Worm (Caenorhabditis elegans): ENCODE measurements around the gene K08B4.7.

ce11 chrIV:6117741-6118265 is 25.6 kb upstream of the K08B4.7 start, which contains the start of gene zen-4:
- TF ChIP-seq ref-1 (GFP tag; conservative IDR thresholded peaks at IDR 0.05) (no peak), ztf-23 (GFP tag; IDR thresholded peaks at IDR 0.05) (no peak), ztf-29 (GFP tag; IDR thresholded peaks at IDR 0.05) (no peak), flt-1 (GFP tag; IDR thresholded peaks at IDR 0.05) (0 out of 2 replicates have a peak, but pooled peaks have one; percentile 49)

Data from whole organism, midembryonic.